Worm (Caenorhabditis elegans): Measurements from ENCODE around the gene F55A11.1.

F55A11.1 gene

DNA sequence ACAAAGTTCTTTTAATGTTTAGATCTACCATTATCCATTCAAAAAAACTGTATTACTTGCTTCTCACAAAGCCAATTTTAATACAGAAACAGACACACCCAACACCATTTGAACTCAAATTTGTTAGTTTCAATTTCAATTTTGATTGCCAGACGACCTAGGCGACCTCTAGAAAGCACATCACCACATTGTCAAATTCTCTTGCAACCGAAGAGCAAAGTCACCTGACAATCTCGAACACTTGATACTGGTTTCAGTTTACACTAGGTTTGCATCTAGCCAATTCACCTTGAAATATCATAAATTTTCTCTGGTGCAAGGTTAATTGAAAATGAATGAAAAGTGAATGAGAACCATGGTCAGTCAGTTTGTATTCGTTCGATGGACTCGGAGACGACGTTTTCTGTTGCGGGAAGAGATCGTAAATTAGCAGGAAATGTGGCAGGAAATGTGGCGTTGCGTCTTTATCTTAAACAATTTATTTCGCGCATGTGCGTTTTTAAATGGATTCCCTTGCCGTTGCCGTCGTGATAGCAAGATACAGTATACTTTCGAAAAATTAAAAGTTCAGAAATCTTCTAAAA lies 33.2 kb upstream of the F55A11.1 start:
- TF ChIP-seq zag-1 (tag; optimal IDR thresholded peaks at IDR 0.05) = no peak
- no peak for TF ChIP-seq nhr-28 (tag; optimal IDR thresholded peaks at IDR 0.05)
- TF ChIP-seq fkh-4 (tag; optimal IDR thresholded peaks at IDR 0.05; ENCODE audit: borderline replicate concordance) = no peak
- TF ChIP-seq efl-1 (optimal IDR thresholded peaks at IDR 0.05) = no peak
- TF ChIP-seq efl-1 (GFP tag; optimal IDR thresholded peaks at IDR 0.05 in 1 of 2) = peak in 1 of 2 experiments; percentile 93
- peak; percentile 46 for TF ChIP-seq nhr-20 (tag; optimal IDR thresholded peaks at IDR 0.05)
- TF ChIP-seq blmp-1 (tag; optimal IDR thresholded peaks at IDR 0.05) = peak; percentile 60
- TF ChIP-seq fos-1 (tag; optimal IDR thresholded peaks at IDR 0.05) = no peak
- no peak for TF ChIP-seq lin-13 (GFP tag; optimal IDR thresholded peaks at IDR 0.05)
- no peak for TF ChIP-seq skn-1 (tag; optimal IDR thresholded peaks at IDR 0.05)
- peak; percentile 27 for TF ChIP-seq lin-14 (GFP tag; optimal IDR thresholded peaks at IDR 0.05)
- TF ChIP-seq nhr-85 (tag) = peak; percentile 46
- TF ChIP-seq fkh-10 (GFP tag; optimal IDR thresholded peaks at IDR 0.05) = no peak

DNA sequence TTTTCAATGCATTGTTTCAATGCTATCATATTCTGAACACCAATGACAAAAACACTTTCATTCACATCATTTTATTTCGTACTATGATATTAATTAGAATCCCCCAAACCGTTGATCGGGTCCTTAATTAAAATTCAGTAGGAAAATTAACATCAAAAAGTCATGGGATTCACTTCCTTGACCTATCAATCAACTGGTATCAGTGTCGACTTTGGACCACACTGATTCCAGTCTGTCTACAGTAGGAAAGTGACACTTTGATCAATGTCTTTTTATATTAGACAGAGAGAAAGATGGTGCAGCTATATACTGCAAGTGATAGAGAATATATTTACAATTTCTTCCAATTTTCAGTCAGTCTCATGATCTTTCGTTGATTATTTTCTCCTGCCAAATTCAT lies 32.2 kb upstream of the F55A11.1 start:
- TF ChIP-seq lir-3 (tag; optimal IDR thresholded peaks at IDR 0.05; ENCODE audit: poor library complexity) (peak; percentile 1), lsy-2 (tag; optimal IDR thresholded peaks at IDR 0.05) (peak in 1 of 2 experiments; percentile 58), ceh-90 (tag; optimal IDR thresholded peaks at IDR 0.05) (no peak), snu-23 (GFP tag; optimal IDR thresholded peaks at IDR 0.05) (peak; percentile 30), elt-2 (tag; optimal IDR thresholded peaks at IDR 0.05) (no peak), lin-35 (GFP tag; optimal IDR thresholded peaks at IDR 0.05) (peak in 1 of 2 experiments; percentile 31), unc-130 (tag; optimal IDR thresholded peaks at IDR 0.05) (peak; percentile 39), nhr-71 (tag; optimal IDR thresholded peaks at IDR 0.05) (peak; percentile 59), ztf-11 (tag; optimal IDR thresholded peaks at IDR 0.05) (no peak), unc-62 (GFP tag; optimal IDR thresholded peaks at IDR 0.05) (no peak), elt-3 (tag; optimal IDR thresholded peaks at IDR 0.05) (peak in 5 of 6 experiments; percentile 30 to 90 (median 51)), dsc-1 (tag; optimal IDR thresholded peaks at IDR 0.05) (no peak), sox-4 (tag; optimal IDR thresholded peaks at IDR 0.05) (no peak), lin-14 (GFP tag; optimal IDR thresholded peaks at IDR 0.05) (peak; percentile 34), C04F5.9 (tag; optimal IDR thresholded peaks at IDR 0.05) (no peak), nhr-19 (GFP tag; conservative IDR thresholded peaks at IDR 0.05) (peak; percentile 46), nhr-85 (tag) (peak; percentile 91), blmp-1 (tag; optimal IDR thresholded peaks at IDR 0.05) (peak; percentile 28), nhr-11 (tag; optimal IDR thresholded peaks at IDR 0.05) (no peak), tbx-2 (tag; optimal IDR thresholded peaks at IDR 0.05) (peak; percentile 51), efl-1 (optimal IDR thresholded peaks at IDR 0.05) (no peak), efl-1 (GFP tag; optimal IDR thresholded peaks at IDR 0.05 in 1 of 2) (no peak), fkh-8 (tag; optimal IDR thresholded peaks at IDR 0.05) (no peak), pag-3 (tag; optimal IDR thresholded peaks at IDR 0.05; ENCODE audit: borderline replicate concordance, insufficient read depth) (no peak), unc-98 (GFP tag; IDR thresholded peaks at IDR 0.05) (no peak), C16A3.4 (tag; optimal IDR thresholded peaks at IDR 0.05) (no peak), nhr-20 (tag; optimal IDR thresholded peaks at IDR 0.05) (peak; percentile 60), lin-13 (GFP tag; optimal IDR thresholded peaks at IDR 0.05) (no peak), tlp-1 (tag; optimal IDR thresholded peaks at IDR 0.05) (no peak), grh-1 (GFP tag; IDR thresholded peaks at IDR 0.05) (0 out of 2 replicates have a peak, but pooled peaks have one; percentile 18)

DNA sequence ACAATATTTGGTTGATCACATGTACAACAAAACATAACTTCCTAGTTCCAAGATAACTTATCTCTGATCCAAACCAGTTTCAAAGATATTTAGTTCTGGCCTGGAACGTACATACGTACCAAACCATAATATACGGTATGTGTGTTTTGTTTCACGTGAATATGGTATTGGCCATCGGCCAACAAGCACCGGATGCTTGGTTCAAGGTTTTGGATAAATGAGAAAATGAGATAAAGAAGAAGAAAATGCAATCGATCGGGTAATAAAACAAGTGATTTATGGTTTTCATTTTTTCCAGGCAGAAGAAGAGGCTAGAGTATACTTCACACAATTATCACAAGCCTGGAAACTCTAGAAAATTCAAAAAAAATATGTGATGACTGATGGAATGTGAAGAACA lies 31.2 kb upstream of the F55A11.1 start:
- TF ChIP-seq ceh-82 (tag; optimal IDR thresholded peaks at IDR 0.05) (no peak), mdl-1 (tag; optimal IDR thresholded peaks at IDR 0.05) (peak in 1 of 2 experiments; percentile 29), snpc-4 (tag; optimal IDR thresholded peaks at IDR 0.05) (no peak), nhr-20 (tag; optimal IDR thresholded peaks at IDR 0.05) (peak; percentile 76), zag-1 (tag; optimal IDR thresholded peaks at IDR 0.05) (no peak), rnt-1 (tag; optimal IDR thresholded peaks at IDR 0.05) (no peak), alr-1 (tag; optimal IDR thresholded peaks at IDR 0.05; ENCODE audit: borderline replicate concordance) (no peak), ces-1 (GFP tag; optimal IDR thresholded peaks at IDR 0.05) (no peak), elt-3 (tag; optimal IDR thresholded peaks at IDR 0.05) (peak in 2 of 6 experiments; percentile 75 to 87), efl-3 (GFP tag; optimal IDR thresholded peaks at IDR 0.05) (no peak), nhr-28 (tag; optimal IDR thresholded peaks at IDR 0.05) (no peak), grh-1 (GFP tag; IDR thresholded peaks at IDR 0.05) (peak; percentile 64), ets-5 (GFP tag; IDR thresholded peaks at IDR 0.05) (no peak), snu-23 (GFP tag; optimal IDR thresholded peaks at IDR 0.05) (peak; percentile 32), C34B4.2 (tag; optimal IDR thresholded peaks at IDR 0.05) (no peak), sup-37 (GFP tag; optimal IDR thresholded peaks at IDR 0.05) (no peak), F16B12.6 (tag; optimal IDR thresholded peaks at IDR 0.05) (no peak), lin-13 (GFP tag; optimal IDR thresholded peaks at IDR 0.05) (no peak), irx-1 (tag; optimal IDR thresholded peaks at IDR 0.05) (no peak), skn-1 (tag; optimal IDR thresholded peaks at IDR 0.05) (no peak), nhr-71 (tag; optimal IDR thresholded peaks at IDR 0.05) (peak; percentile 68), xbp-1 (tag; optimal IDR thresholded peaks at IDR 0.05) (no peak)

Data from whole organism, L1 larva.